Fruit fly (Drosophila melanogaster) whole organism, embryonic: ENCODE data around the gene clumsy.

Experiments
- Antp ChIP-seq: fragments of 200-800 bp; sonication (Bioruptor generic); optimal IDR thresholded peaks from 3 replicates; lab custom pipeline; 2016; ENCODE audit warnings: missing biosample characterization, missing genetic modification characterization
- Asciz ChIP-seq: fragments of 200-800 bp; sonication (Bioruptor generic); optimal IDR thresholded peaks from 2 replicates; lab custom pipeline; 2017; ENCODE audit warnings: missing biosample characterization, mild to moderate bottlenecking, missing genetic modification characterization, missing genetic modification reagents
- Awh ChIP-seq: fragments of 200-800 bp; sonication (Bioruptor generic); IDR thresholded peaks from 2 replicates; pipeline ENCODE4, ENCODE4 v1.3.6; 2022; ENCODE audit warnings: missing biosample characterization, missing genetic modification characterization
- CG10147 ChIP-seq: fragments of 200-800 bp; sonication (Bioruptor generic); optimal IDR thresholded peaks from 2 replicates; lab custom pipeline; 2019; ENCODE audit warnings: missing biosample characterization, mild to moderate bottlenecking, missing genetic modification characterization, moderate library complexity
- CG1024 ChIP-seq: fragments of 200-800 bp; sonication (Bioruptor generic); IDR thresholded peaks from 2 replicates; pipeline ENCODE4 v1.3.6; 2022; ENCODE audit warnings: missing biosample characterization, missing genetic modification characterization
- CG12236 ChIP-seq: fragments of 200-800 bp; sonication (Bioruptor generic); optimal IDR thresholded peaks from 2 replicates; lab custom pipeline; 2016; ENCODE audit warnings: missing biosample characterization, missing genetic modification characterization
- CG13123 ChIP-seq: fragments of 200-800 bp; sonication (Bioruptor generic); optimal IDR thresholded peaks from 2 replicates; lab custom pipeline; 2016; ENCODE audit warnings: missing biosample characterization, missing genetic modification characterization
- CG13424 ChIP-seq: fragments of 200-800 bp; sonication (Bioruptor generic); optimal IDR thresholded peaks from 2 replicates; lab custom pipeline; 2019; ENCODE audit warnings: missing biosample characterization, mild to moderate bottlenecking, missing genetic modification characterization, moderate library complexity
- CG14050 ChIP-seq: fragments of 200-800 bp; sonication (Bioruptor generic); IDR thresholded peaks from 3 replicates; pipeline ENCODE4 v1.3.6; 2022; ENCODE audit warnings: missing biosample characterization, missing genetic modification characterization
- CG15479 ChIP-seq: fragments of 200-800 bp; sonication (Bioruptor generic); optimal IDR thresholded peaks from 3 replicates; lab custom pipeline; 2019; ENCODE audit warnings: missing biosample characterization, mild to moderate bottlenecking, missing genetic modification characterization, moderate library complexity
- CG16815 ChIP-seq: fragments of 200-800 bp; sonication (Bioruptor generic); optimal IDR thresholded peaks from 3 replicates; lab custom pipeline; 2017; ENCODE audit warnings: missing biosample characterization, mild to moderate bottlenecking, missing genetic modification characterization
- CG17912 ChIP-seq: fragments of 200-800 bp; sonication (Bioruptor generic); optimal IDR thresholded peaks from 2 replicates; lab custom pipeline; 2018; ENCODE audit warnings: missing biosample characterization, mild to moderate bottlenecking, missing genetic modification characterization
- CG2116 ChIP-seq: fragments of 200-800 bp; sonication (Bioruptor generic); optimal IDR thresholded peaks from 3 replicates; lab custom pipeline; 2018; ENCODE audit warnings: missing biosample characterization, mild to moderate bottlenecking, missing genetic modification characterization
- CG2712 ChIP-seq: fragments of 200-800 bp; optimal IDR thresholded peaks from 3 replicates; lab custom pipeline; 2019; ENCODE audit warnings: missing biosample characterization, mild to moderate bottlenecking, missing genetic modification characterization, moderate library complexity
- CG31441 ChIP-seq: fragments of 200-800 bp; sonication (Bioruptor generic); IDR thresholded peaks from 2 replicates; pipeline ENCODE4 v1.3.6; 2022; ENCODE audit warnings: missing biosample characterization, missing genetic modification characterization
- CG34224 ChIP-seq: fragments of 200-800 bp; sonication (Bioruptor generic); IDR thresholded peaks from 3 replicates; pipeline ENCODE4 v1.3.6; 2022; ENCODE audit warnings: missing biosample characterization, missing genetic modification characterization; ENCODE audit not compliant: partially characterized antibody
- CG3726 ChIP-seq: fragments of 200-800 bp; sonication (Bioruptor generic); IDR thresholded peaks from 3 replicates; pipeline ENCODE4, ENCODE4 v1.3.6; 2022; ENCODE audit warnings: missing biosample characterization, missing genetic modification characterization
- CG4282 ChIP-seq: fragments of 200-800 bp; sonication (Bioruptor generic); optimal IDR thresholded peaks from 2 replicates; lab custom pipeline; 2016; ENCODE audit warnings: missing biosample characterization, missing genetic modification characterization
- CG4360 ChIP-seq: fragments of 200-800 bp; sonication (Bioruptor generic); IDR thresholded peaks from 2 replicates; pipeline ENCODE4 v1.3.6; 2022; ENCODE audit warnings: missing biosample characterization, missing genetic modification characterization
- CG43689 ChIP-seq: fragments of 200-800 bp; sonication (Bioruptor generic); IDR thresholded peaks from 2 replicates; pipeline ENCODE4 v1.3.6; 2022; ENCODE audit warnings: missing biosample characterization, missing genetic modification characterization
- CG7745 ChIP-seq: fragments of 200-800 bp; sonication (Bioruptor generic); optimal IDR thresholded peaks from 2 replicates; lab custom pipeline; 2018; ENCODE audit warnings: missing biosample characterization, mild to moderate bottlenecking, missing genetic modification characterization, moderate library complexity
- CG8281 ChIP-seq: fragments of 200-800 bp; sonication (Bioruptor generic); optimal IDR thresholded peaks from 2 replicates; lab custom pipeline; 2018; ENCODE audit warnings: missing biosample characterization, mild to moderate bottlenecking, missing genetic modification characterization, moderate library complexity
- Dip3 ChIP-seq: fragments of 200-800 bp; sonication (Bioruptor generic); optimal IDR thresholded peaks from 3 replicates; lab custom pipeline; 2016; ENCODE audit warnings: missing biosample characterization, missing genetic modification characterization
- Eip74EF ChIP-seq, 2 experiments: fragments of 200-800 bp in 1 of 2; fragments of >200 bp in 1 of 2; sonication (Bioruptor generic) in 1 of 2; optimal IDR thresholded peaks; 2 replicates each; lab custom pipeline; 2017 to 2019; ENCODE audit warnings: missing biosample characterization in 2 of 2, missing genetic modification characterization in 2 of 2, mild to moderate bottlenecking in 1 of 2, moderate library complexity in 1 of 2
- GATAe ChIP-seq: fragments of 200-800 bp; sonication (Bioruptor generic); conservative IDR thresholded peaks from 2 replicates; pipeline ENCODE4 v1.3.6; 2022; ENCODE audit warnings: missing biosample characterization, missing genetic modification characterization
- HLH3B ChIP-seq: fragments of 200-800 bp; sonication (Bioruptor generic); IDR thresholded peaks from 2 replicates; pipeline ENCODE4 v1.3.6; 2022; ENCODE audit warnings: missing biosample characterization, missing genetic modification characterization
- Hey ChIP-seq: fragments of 200-800 bp; sonication (Bioruptor generic); optimal IDR thresholded peaks from 3 replicates; lab custom pipeline; 2018; ENCODE audit warnings: missing biosample characterization, mild to moderate bottlenecking, missing genetic modification characterization
- Lhr ChIP-seq: fragments of 200-800 bp; sonication (Bioruptor generic); optimal IDR thresholded peaks from 3 replicates; lab custom pipeline; 2017; ENCODE audit warnings: mild to moderate bottlenecking, missing biosample characterization, missing genetic modification reagents, missing genetic modification characterization
- Lpt ChIP-seq: fragments of >200 bp; optimal IDR thresholded peaks from 2 replicates; lab custom pipeline; 2018; ENCODE audit warnings: missing biosample characterization, missing genetic modification characterization
- Max ChIP-seq: fragments of 200-800 bp; sonication (Bioruptor generic); optimal IDR thresholded peaks from 2 replicates; lab custom pipeline; 2016; ENCODE audit warnings: missing biosample characterization, mild to moderate bottlenecking, missing genetic modification characterization
- Mrtf ChIP-seq: fragments of 200-800 bp; sonication (Bioruptor generic); IDR thresholded peaks from 3 replicates; pipeline ENCODE4 v1.3.6; 2022; ENCODE audit warnings: missing biosample characterization, missing genetic modification characterization
- Oaz ChIP-seq: fragments of 200-800 bp; sonication (Bioruptor generic); IDR thresholded peaks from 2 replicates; pipeline ENCODE4 v1.3.6; 2022; ENCODE audit warnings: missing biosample characterization, missing genetic modification characterization
- Opbp ChIP-seq: fragments of 200-800 bp; sonication (Bioruptor generic); IDR thresholded peaks from 3 replicates; pipeline ENCODE4 v1.3.6; 2022; ENCODE audit warnings: missing biosample characterization, missing genetic modification characterization; ENCODE audit not compliant: partially characterized antibody
- YL-1 ChIP-seq: fragments of 200-800 bp; sonication (Bioruptor generic); optimal IDR thresholded peaks from 3 replicates; lab custom pipeline; 2017; ENCODE audit warnings: missing biosample characterization, mild to moderate bottlenecking, missing genetic modification characterization
- chn ChIP-seq: fragments of 200-800 bp; sonication (Bioruptor generic); optimal IDR thresholded peaks from 2 replicates; lab custom pipeline; 2016; ENCODE audit warnings: missing biosample characterization, missing genetic modification characterization
- crp ChIP-seq, 2 experiments: fragments of 200-800 bp; sonication (Bioruptor generic); optimal IDR thresholded peaks; 2 replicates in 1 of 2; 3 replicates in 1 of 2; lab custom pipeline; 2017; ENCODE audit warnings: missing biosample characterization in 2 of 2, missing genetic modification characterization in 2 of 2, mild to moderate bottlenecking in 1 of 2, moderate library complexity in 1 of 2
- dan ChIP-seq: fragments of 200-800 bp; sonication (Bioruptor generic); IDR thresholded peaks from 2 replicates; pipeline ENCODE4 v1.3.6; 2022; ENCODE audit warnings: missing biosample characterization, missing genetic modification characterization
- danr ChIP-seq: fragments of 200-800 bp; sonication (Bioruptor generic); IDR thresholded peaks from 2 replicates; pipeline ENCODE4 v1.3.6; 2022; ENCODE audit warnings: missing biosample characterization, missing genetic modification characterization
- dysf ChIP-seq: fragments of 200-800 bp; sonication (Bioruptor generic); IDR thresholded peaks from 3 replicates; pipeline ENCODE4 v1.3.6; 2022; ENCODE audit warnings: missing biosample characterization, missing genetic modification characterization
- fd3F ChIP-seq: fragments of 200-800 bp; sonication (Bioruptor generic); optimal IDR thresholded peaks from 2 replicates; lab custom pipeline; 2018; ENCODE audit warnings: missing biosample characterization, mild to moderate bottlenecking, missing genetic modification characterization, moderate library complexity
- jigr1 ChIP-seq: fragments of 200-800 bp; sonication (Bioruptor generic); IDR thresholded peaks from 3 replicates; pipeline ENCODE4 v1.3.6; 2022; ENCODE audit warnings: missing biosample characterization, missing genetic modification characterization
- jumu ChIP-seq: fragments of 200-800 bp; sonication (Bioruptor generic); optimal IDR thresholded peaks from 3 replicates; lab custom pipeline; 2016; ENCODE audit warnings: missing biosample characterization, missing genetic modification characterization
- mirr ChIP-seq: fragments of 200-800 bp; sonication (Bioruptor generic); optimal IDR thresholded peaks from 3 replicates; lab custom pipeline; 2018; ENCODE audit warnings: missing biosample characterization, mild to moderate bottlenecking, missing genetic modification characterization
- pnt ChIP-seq: fragments of 200-800 bp; sonication (Bioruptor generic); optimal IDR thresholded peaks from 3 replicates; lab custom pipeline; 2016; ENCODE audit warnings: missing biosample characterization, missing genetic modification characterization
- scrt ChIP-seq: fragments of 200-800 bp; sonication (Bioruptor generic); optimal IDR thresholded peaks from 2 replicates; lab custom pipeline; 2018; ENCODE audit warnings: missing biosample characterization, mild to moderate bottlenecking, missing genetic modification characterization, moderate library complexity
- sens-2 ChIP-seq: fragments of 200-800 bp; sonication (Bioruptor generic); IDR thresholded peaks from 2 replicates; pipeline ENCODE4 v1.3.6; 2022; ENCODE audit warnings: missing biosample characterization, missing genetic modification characterization
- seq ChIP-seq: fragments of 200-800 bp; sonication (Bioruptor generic); IDR thresholded peaks from 2 replicates; pipeline ENCODE4 v1.3.6; 2022; ENCODE audit warnings: missing biosample characterization, missing genetic modification characterization
- tin ChIP-seq: fragments of 200-800 bp; sonication (Bioruptor generic); optimal IDR thresholded peaks from 3 replicates; lab custom pipeline; 2016; ENCODE audit warnings: missing biosample characterization, missing genetic modification characterization
- toy ChIP-seq: fragments of 200-800 bp; sonication (Bioruptor generic); IDR thresholded peaks from 2 replicates; pipeline ENCODE4 v1.3.6; 2022; ENCODE audit warnings: missing biosample characterization, missing genetic modification characterization
- trh ChIP-seq: fragments of 200-800 bp; sonication (Bioruptor generic); optimal IDR thresholded peaks from 2 replicates; lab custom pipeline; 2016; ENCODE audit warnings: missing biosample characterization, missing genetic modification characterization
- zen2 ChIP-seq: fragments of 200-800 bp; sonication (Bioruptor generic); IDR thresholded peaks from 3 replicates; pipeline ENCODE4 v1.3.6; 2022; ENCODE audit warnings: missing biosample characterization, missing genetic modification characterization; ENCODE audit not compliant: partially characterized antibody

Gene clumsy

dm6 chr2L:21214961-21215362 is 8.7 kb downstream of the clumsy start (continued):
- TF ChIP-seq CG8281 (tag; lab: Kevin White, UChicago) (no peak), Eip74EF (GFP tag; optimal IDR thresholded peaks at IDR 0.05; lab: Kevin White, UChicago) (no peak), Max (GFP tag; lab: Kevin White, UChicago) (no peak), Lpt (GFP tag; lab: Kevin White, UChicago) (no peak), CG15479 (GFP tag; lab: Kevin White, UChicago) (peak; percentile 21), CG2116 (GFP tag; lab: Kevin White, UChicago) (no peak), zen2 (peak; percentile 46; the same call in 1 of the 3 replicates), GATAe (GFP tag; lab: Robert Waterston, UW) (no peak), CG13424 (tag; lab: Kevin White, UChicago) (no peak), fd3F (GFP tag; lab: Kevin White, UChicago) (no peak), CG2712 (tag; lab: Kevin White, UChicago) (no peak), HLH3B (GFP tag; lab: Robert Waterston, UW) (no peak; the same call in 1 of the 2 replicates), Oaz (GFP tag; lab: Robert Waterston, UW) (no peak), CG1024 (peak; percentile 42; the same call in 1 of the 2 replicates), mirr (GFP tag; lab: Kevin White, UChicago) (no peak), CG17912 (no peak), Asciz (no peak), CG43689 (no peak), CG7745 (tag; lab: Kevin White, UChicago) (no peak), seq (GFP tag; lab: Robert Waterston, UW) (no peak), CG10147 (GFP tag; lab: Kevin White, UChicago) (no peak), Awh (GFP tag; lab: Robert Waterston, UW) (peak; percentile 20; the same call in 1 of the 2 replicates), CG4282 (peak; percentile 24), Lhr (GFP tag; lab: Kevin White, UChicago) (no peak), pnt (peak; percentile 22), CG13123 (no peak), CG12236 (no peak), crp (GFP tag; optimal IDR thresholded peaks at IDR 0.05; lab: Kevin White, UChicago) (no peak), CG14050 (GFP tag; lab: Robert Waterston, UW) (0 out of 3 replicates have a peak, but pooled peaks have one; percentile 12), dan (GFP tag; lab: Robert Waterston, UW) (no peak), dysf (GFP tag; lab: Robert Waterston, UW) (no peak), Antp (GFP tag; lab: Kevin White, UChicago) (peak; percentile 46), YL-1 (GFP tag; lab: Kevin White, UChicago) (no peak), CG31441 (GFP tag; lab: Robert Waterston, UW) (no peak), danr (GFP tag; lab: Robert Waterston, UW) (no peak), scrt (GFP tag; lab: Kevin White, UChicago) (no peak), CG34224 (GFP tag; lab: Robert Waterston, UW) (0 out of 3 replicates have a peak, but pooled peaks have one; percentile 37), chn (GFP tag; lab: Kevin White, UChicago) (peak; percentile 41), sens-2 (GFP tag; lab: Robert Waterston, UW) (no peak), Mrtf (GFP tag; lab: Robert Waterston, UW) (no peak), CG3726 (GFP tag; lab: Robert Waterston, UW) (no peak), Dip3 (GFP tag; lab: Kevin White, UChicago) (peak; percentile 29), Opbp (GFP tag; lab: Robert Waterston, UW) (peak; percentile 73; the same call in 1 of the 3 replicates), Hey (tag; lab: Kevin White, UChicago) (no peak), toy (0 out of 2 replicates have a peak, but pooled peaks have one; percentile 11), jigr1 (GFP tag; lab: Robert Waterston, UW) (no peak), trh (GFP tag; lab: Kevin White, UChicago) (no peak), CG4360 (no peak), CG16815 (GFP tag; lab: Kevin White, UChicago) (peak; percentile 5), jumu (GFP tag; lab: Kevin White, UChicago) (peak; percentile 43), tin (GFP tag; lab: Kevin White, UChicago) (peak; percentile 39)
